Fruit fly (Drosophila melanogaster) whole organism, embryonic: Measurements from ENCODE around the gene uif.

Source experiments
- B-H2 ChIP-seq: fragments of 200-800 bp; sonication (Bioruptor generic); optimal IDR thresholded peaks from 2 replicates; lab custom pipeline; 2018; ENCODE audit warnings: missing biosample characterization, mild to moderate bottlenecking, missing genetic modification characterization
- BEAF-32 ChIP-seq: fragments of 200-800 bp; sonication (Bioruptor generic); optimal IDR thresholded peaks from 3 replicates; lab custom pipeline; 2017; ENCODE audit warnings: missing biosample characterization, missing genetic modification characterization, mild to moderate bottlenecking, moderate library complexity, missing genetic modification reagents
- CG10321 ChIP-seq: fragments of 200-800 bp; sonication (Bioruptor generic); IDR thresholded peaks from 2 replicates; pipeline ENCODE4 v1.3.6; 2022; ENCODE audit warnings: missing biosample characterization, missing genetic modification characterization
- CG10462 ChIP-seq: fragments of 200-800 bp; sonication (Bioruptor generic); optimal IDR thresholded peaks from 2 replicates; lab custom pipeline; 2016; ENCODE audit warnings: missing biosample characterization, missing genetic modification characterization
- CG12236 ChIP-seq: fragments of 200-800 bp; sonication (Bioruptor generic); optimal IDR thresholded peaks from 2 replicates; lab custom pipeline; 2016; ENCODE audit warnings: missing biosample characterization, missing genetic modification characterization
- CG14860 ChIP-seq: fragments of 200-800 bp; sonication (Bioruptor generic); IDR thresholded peaks from 3 replicates; pipeline ENCODE4 v1.3.6; 2022; ENCODE audit warnings: missing biosample characterization, missing genetic modification characterization; ENCODE audit not compliant: partially characterized antibody
- CG15696 ChIP-seq: fragments of 200-800 bp; sonication (Bioruptor generic); optimal IDR thresholded peaks from 2 replicates; lab custom pipeline; 2019; ENCODE audit warnings: missing biosample characterization, mild to moderate bottlenecking, missing genetic modification characterization, moderate library complexity
- CG1792 ChIP-seq: fragments of 200-800 bp; sonication (Bioruptor generic); optimal IDR thresholded peaks from 2 replicates; lab custom pipeline; 2016; ENCODE audit warnings: missing biosample characterization, missing genetic modification characterization
- CG18619 ChIP-seq: fragments of 200-800 bp; sonication (Bioruptor generic); optimal IDR thresholded peaks from 3 replicates; lab custom pipeline; 2017; ENCODE audit warnings: missing biosample characterization, mild to moderate bottlenecking, missing genetic modification characterization
- CG2120 ChIP-seq: fragments of 200-800 bp; sonication (Bioruptor generic); optimal IDR thresholded peaks from 3 replicates; lab custom pipeline; 2016; ENCODE audit warnings: missing biosample characterization, missing genetic modification characterization
- CG2712 ChIP-seq: fragments of 200-800 bp; optimal IDR thresholded peaks from 3 replicates; lab custom pipeline; 2019; ENCODE audit warnings: missing biosample characterization, mild to moderate bottlenecking, missing genetic modification characterization, moderate library complexity
- CG2889 ChIP-seq: fragments of 200-800 bp; sonication (Bioruptor generic); IDR thresholded peaks from 3 replicates; pipeline ENCODE4 v1.3.6; 2022; ENCODE audit warnings: missing biosample characterization, missing genetic modification characterization
- CG3407 ChIP-seq: fragments of 200-800 bp; sonication (Bioruptor generic); optimal IDR thresholded peaks from 2 replicates; lab custom pipeline; 2018; ENCODE audit warnings: missing biosample characterization, mild to moderate bottlenecking, missing genetic modification characterization
- CG34224 ChIP-seq: fragments of 200-800 bp; sonication (Bioruptor generic); IDR thresholded peaks from 3 replicates; pipeline ENCODE4 v1.3.6; 2022; ENCODE audit warnings: missing biosample characterization, missing genetic modification characterization; ENCODE audit not compliant: partially characterized antibody
- CG3838 ChIP-seq: fragments of 200-800 bp; sonication (Bioruptor generic); optimal IDR thresholded peaks from 3 replicates; lab custom pipeline; 2016; ENCODE audit warnings: missing biosample characterization, missing genetic modification characterization
- CG5245 ChIP-seq: fragments of 200-800 bp; sonication (Bioruptor generic); optimal IDR thresholded peaks from 3 replicates; lab custom pipeline; 2016; ENCODE audit warnings: missing biosample characterization, missing genetic modification characterization
- CG6683 ChIP-seq: fragments of 200-800 bp; sonication (Bioruptor generic); optimal IDR thresholded peaks from 2 replicates; lab custom pipeline; 2017; ENCODE audit warnings: missing biosample characterization, mild to moderate bottlenecking, missing genetic modification characterization, missing genetic modification reagents
- CG6791 ChIP-seq: fragments of 200-800 bp; sonication (Bioruptor generic); IDR thresholded peaks from 3 replicates; pipeline ENCODE4 v1.3.6; 2022; ENCODE audit warnings: missing biosample characterization, missing genetic modification characterization; ENCODE audit not compliant: partially characterized antibody
- CG9727 ChIP-seq: fragments of 200-800 bp; sonication (Bioruptor generic); optimal IDR thresholded peaks from 3 replicates; lab custom pipeline; 2017; ENCODE audit warnings: missing biosample characterization, mild to moderate bottlenecking, missing genetic modification characterization
- CG9817 ChIP-seq: fragments of 200-800 bp; sonication (Bioruptor generic); optimal IDR thresholded peaks from 2 replicates; lab custom pipeline; 2018; ENCODE audit warnings: missing biosample characterization, mild to moderate bottlenecking, missing genetic modification characterization, moderate library complexity
- CoRest ChIP-seq: fragments of 200-800 bp; sonication (Bioruptor generic); optimal IDR thresholded peaks from 3 replicates; lab custom pipeline; 2018; ENCODE audit warnings: missing biosample characterization, mild to moderate bottlenecking, missing genetic modification characterization, moderate library complexity
- Dp ChIP-seq: fragments of 200-800 bp; sonication (Bioruptor generic); optimal IDR thresholded peaks from 2 replicates; lab custom pipeline; 2018; ENCODE audit warnings: missing biosample characterization, mild to moderate bottlenecking, missing genetic modification characterization, moderate library complexity
- HLH3B ChIP-seq: fragments of 200-800 bp; sonication (Bioruptor generic); IDR thresholded peaks from 2 replicates; pipeline ENCODE4 v1.3.6; 2022; ENCODE audit warnings: missing biosample characterization, missing genetic modification characterization
- Hand ChIP-seq: fragments of 200-800 bp; sonication (Bioruptor generic); optimal IDR thresholded peaks from 2 replicates; lab custom pipeline; 2017; ENCODE audit warnings: mild to moderate bottlenecking, missing biosample characterization, missing genetic modification reagents, missing genetic modification characterization
- Hey ChIP-seq: fragments of 200-800 bp; sonication (Bioruptor generic); optimal IDR thresholded peaks from 3 replicates; lab custom pipeline; 2018; ENCODE audit warnings: missing biosample characterization, mild to moderate bottlenecking, missing genetic modification characterization
- HmgZ ChIP-seq: fragments of 200-800 bp; sonication (Bioruptor generic); optimal IDR thresholded peaks from 2 replicates; lab custom pipeline; 2018; ENCODE audit warnings: missing biosample characterization, mild to moderate bottlenecking, missing genetic modification characterization
- Hr3 ChIP-seq: fragments of 200-800 bp; sonication (Bioruptor generic); optimal IDR thresholded peaks from 3 replicates; lab custom pipeline; 2016; ENCODE audit warnings: missing biosample characterization, missing genetic modification characterization
- Mes4 ChIP-seq: fragments of 200-800 bp; sonication (Bioruptor generic); optimal IDR thresholded peaks from 2 replicates; lab custom pipeline; 2016; ENCODE audit warnings: missing biosample characterization, missing genetic modification characterization
- PHDP ChIP-seq: fragments of 200-800 bp; sonication (Bioruptor generic); optimal IDR thresholded peaks from 3 replicates; lab custom pipeline; 2018; ENCODE audit warnings: missing biosample characterization, mild to moderate bottlenecking, missing genetic modification characterization, moderate library complexity
- Ravus ChIP-seq: fragments of 200-800 bp; sonication (Bioruptor generic); IDR thresholded peaks from 2 replicates; pipeline ENCODE4 v1.3.6; 2022; ENCODE audit warnings: missing biosample characterization, missing genetic modification characterization
- Rfx ChIP-seq: fragments of 200-800 bp; sonication (Bioruptor generic); IDR thresholded peaks from 2 replicates; pipeline ENCODE4 v1.3.6; 2022; ENCODE audit warnings: missing biosample characterization, missing genetic modification characterization
- Taf1 ChIP-seq: fragments of 200-800 bp; sonication (Bioruptor generic); IDR thresholded peaks from 2 replicates; pipeline ENCODE4 v1.3.6; 2022; ENCODE audit warnings: missing biosample characterization, missing genetic modification characterization
- Tbp ChIP-seq: fragments of >200 bp; optimal IDR thresholded peaks from 2 replicates; lab custom pipeline; 2018; ENCODE audit warnings: missing biosample characterization, missing genetic modification characterization
- Xrp1 ChIP-seq: fragments of 200-800 bp; sonication (Bioruptor generic); IDR thresholded peaks from 2 replicates; pipeline ENCODE4 v1.3.6; 2022; ENCODE audit warnings: missing biosample characterization, missing genetic modification characterization
- ase ChIP-seq: fragments of 200-800 bp; sonication (Bioruptor generic); IDR thresholded peaks from 3 replicates; pipeline ENCODE4 v1.3.6; 2022; ENCODE audit warnings: missing biosample characterization, missing genetic modification characterization
- da ChIP-seq: fragments of 200-800 bp; sonication (Bioruptor generic); optimal IDR thresholded peaks from 2 replicates; lab custom pipeline; 2016; ENCODE audit warnings: missing biosample characterization, missing genetic modification characterization
- dan ChIP-seq: fragments of 200-800 bp; sonication (Bioruptor generic); IDR thresholded peaks from 2 replicates; pipeline ENCODE4 v1.3.6; 2022; ENCODE audit warnings: missing biosample characterization, missing genetic modification characterization
- dpn ChIP-seq, 2 experiments: fragments of 200-800 bp; sonication (Bioruptor generic); optimal IDR thresholded peaks; 3 replicates each; lab custom pipeline; 2016; ENCODE audit warnings: missing biosample characterization in 2 of 2, missing genetic modification characterization in 2 of 2
- fru ChIP-seq: fragments of >200 bp; optimal IDR thresholded peaks from 2 replicates; lab custom pipeline; 2017
- fu2 ChIP-seq: fragments of 200-800 bp; sonication (Bioruptor generic); optimal IDR thresholded peaks from 2 replicates; lab custom pipeline; 2016; ENCODE audit warnings: missing biosample characterization, missing genetic modification characterization
- odd ChIP-seq: fragments of 200-800 bp; sonication (Bioruptor generic); optimal IDR thresholded peaks from 2 replicates; lab custom pipeline; 2017; ENCODE audit warnings: missing biosample characterization, mild to moderate bottlenecking, missing genetic modification characterization
- pan ChIP-seq, 4 experiments: fragments of >200 bp in 3 of 4; fragments of 200-800 bp in 1 of 4; sonication (Bioruptor generic) in 1 of 4; optimal IDR thresholded peaks in 3 of 4; IDR thresholded peaks in 1 of 4; 2 replicates each; pipeline versions ENCODE4 v1.3.6 to Lab custom; 2017 to 2022; ENCODE audit warnings: missing biosample characterization in 2 of 4, missing genetic modification characterization in 2 of 4, mixed read lengths in 1 of 4
- peb ChIP-seq: fragments of 200-800 bp; sonication (Bioruptor generic); IDR thresholded peaks from 2 replicates; pipeline ENCODE4 v1.3.6; 2022; ENCODE audit warnings: missing biosample characterization, missing genetic modification characterization
- pita ChIP-seq: fragments of 200-800 bp; sonication (Bioruptor generic); optimal IDR thresholded peaks from 2 replicates; lab custom pipeline; 2017; ENCODE audit warnings: missing biosample characterization, mild to moderate bottlenecking, missing genetic modification characterization
- prd ChIP-seq, 3 experiments: fragments of >200 bp in 2 of 3; fragments of 200-800 bp in 1 of 3; sonication (Bioruptor generic) in 1 of 3; optimal IDR thresholded peaks in 2 of 3; IDR thresholded peaks in 1 of 3; 2 replicates in 2 of 3; 3 replicates in 1 of 3; pipeline versions ENCODE4 v1.3.6 to Lab custom; 2017 to 2022; ENCODE audit warnings: missing biosample characterization in 1 of 3, missing genetic modification characterization in 1 of 3
- salm ChIP-seq: fragments of 200-800 bp; sonication (Bioruptor generic); optimal IDR thresholded peaks from 2 replicates; lab custom pipeline; 2018; ENCODE audit warnings: missing biosample characterization, mild to moderate bottlenecking, missing genetic modification characterization
- seq ChIP-seq: fragments of 200-800 bp; sonication (Bioruptor generic); IDR thresholded peaks from 2 replicates; pipeline ENCODE4 v1.3.6; 2022; ENCODE audit warnings: missing biosample characterization, missing genetic modification characterization
- sima ChIP-seq: fragments of 200-800 bp; sonication (Bioruptor generic); optimal IDR thresholded peaks from 2 replicates; lab custom pipeline; 2016; ENCODE audit warnings: missing biosample characterization, missing genetic modification characterization
- so ChIP-seq: fragments of 200-800 bp; sonication (Bioruptor generic); IDR thresholded peaks from 3 replicates; pipeline ENCODE4 v1.3.6; 2022; ENCODE audit warnings: missing biosample characterization, missing genetic modification characterization

uif gene

DNA sequence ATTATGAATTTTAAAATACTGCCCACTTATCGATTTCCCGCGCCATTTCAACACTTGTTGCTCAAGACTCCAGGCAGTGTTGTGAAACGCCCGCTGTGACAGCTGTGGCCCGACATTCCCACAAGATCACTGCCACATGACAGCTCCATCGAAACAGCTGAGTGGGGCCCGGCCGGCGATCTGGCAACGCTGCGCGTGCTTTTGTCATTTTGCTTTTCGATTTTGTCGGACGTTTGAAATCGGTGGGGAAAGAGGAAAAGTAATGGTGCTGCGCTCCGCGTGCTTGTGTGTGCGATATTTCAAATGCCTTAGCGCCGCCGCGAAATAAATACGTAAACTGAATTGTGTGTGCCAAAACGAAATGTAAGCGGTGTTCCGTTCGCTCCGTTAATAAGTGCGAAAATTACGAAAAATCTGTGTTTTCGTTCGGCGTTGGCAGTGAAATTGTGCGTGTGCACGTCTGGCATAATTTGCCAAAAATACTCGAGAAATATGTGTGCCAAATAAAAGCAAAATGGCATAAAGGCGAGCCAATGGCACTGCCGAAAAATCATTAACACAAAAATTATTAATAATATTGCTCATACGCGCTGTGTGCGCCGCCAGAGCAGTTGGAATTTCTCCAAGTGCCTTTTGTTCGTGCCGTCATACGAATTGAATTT, 32.1 kb upstream of the uif start (continued):
- no peak for TF ChIP-seq CG3407 (GFP tag; lab: Kevin White, UChicago)
- TF ChIP-seq CG5245, result no peak
- peak; percentile 96 for TF ChIP-seq HmgZ (tag; lab: Kevin White, UChicago)
- peak; percentile 23 for TF ChIP-seq CG9817
- TF ChIP-seq CG12236 (GFP tag; lab: Kevin White, UChicago), result no peak
- peak; percentile 33 for TF ChIP-seq CG2712 (tag; lab: Kevin White, UChicago)
- peak; percentile 66 for TF ChIP-seq CG2120 (GFP tag; lab: Kevin White, UChicago)
- TF ChIP-seq prd (optimal IDR thresholded peaks at IDR 0.05; lab: Kevin White, UChicago), result no peak
- peak; percentile 55; the same call in 2 of the 3 replicates for TF ChIP-seq prd (GFP tag; IDR thresholded peaks at IDR 0.05; lab: Robert Waterston, UW)
- TF ChIP-seq Hand, result peak; percentile 55
- no peak for TF ChIP-seq da (GFP tag; lab: Kevin White, UChicago)
- peak; percentile 35 for TF ChIP-seq so (GFP tag; lab: Robert Waterston, UW)
- TF ChIP-seq sima, result no peak
- TF ChIP-seq Hey (tag; lab: Kevin White, UChicago), result peak; percentile 8
- no peak for TF ChIP-seq peb (GFP tag; lab: Robert Waterston, UW)
- peak; percentile 66 for TF ChIP-seq BEAF-32
- no peak for TF ChIP-seq Tbp (GFP tag; lab: Kevin White, UChicago)
- no peak for TF ChIP-seq pan (optimal IDR thresholded peaks at IDR 0.05; lab: Kevin White, UChicago)
- peak in 1 of 2 experiments; percentile 23 for TF ChIP-seq pan (GFP tag; optimal IDR thresholded peaks at IDR 0.05 in 1 of 2, IDR thresholded peaks at IDR 0.05 in 1 of 2)
- TF ChIP-seq CG10321, result 0 out of 2 replicates have a peak, but pooled peaks have one; percentile 6
- TF ChIP-seq HLH3B, result peak; percentile 59
- TF ChIP-seq CG3838 (GFP tag; lab: Kevin White, UChicago), result no peak
- TF ChIP-seq Taf1 (GFP tag; lab: Robert Waterston, UW), result no peak
- TF ChIP-seq Dp (GFP tag; lab: Kevin White, UChicago), result peak; percentile 98
- TF ChIP-seq CG34224 (GFP tag; lab: Robert Waterston, UW), result peak; percentile 71
- peak; percentile 62; the same call in 1 of the 3 replicates for TF ChIP-seq CG2889 (GFP tag; lab: Robert Waterston, UW)
- peak; percentile 20 for TF ChIP-seq CG18619
- peak; percentile 29 for TF ChIP-seq Hr3 (GFP tag; lab: Kevin White, UChicago)
- no peak for TF ChIP-seq dan
- TF ChIP-seq Xrp1 (GFP tag; lab: Robert Waterston, UW), result no peak
- TF ChIP-seq B-H2 (GFP tag; lab: Kevin White, UChicago), result peak; percentile 72
- TF ChIP-seq PHDP (tag; lab: Kevin White, UChicago), result peak; percentile 38
- TF ChIP-seq ase (GFP tag; lab: Robert Waterston, UW), result peak; percentile 51; the same call in 1 of the 3 replicates
- TF ChIP-seq salm, result no peak
- peak; percentile 28 for TF ChIP-seq fu2 (GFP tag; lab: Kevin White, UChicago)
- peak; percentile 60; the same call in 1 of the 2 replicates for TF ChIP-seq seq
- no peak for TF ChIP-seq CG1792 (GFP tag; lab: Kevin White, UChicago)
- peak; percentile 29; the same call in 1 of the 3 replicates for TF ChIP-seq CG14860
- peak; percentile 42 to 57 for TF ChIP-seq dpn (GFP tag; optimal IDR thresholded peaks at IDR 0.05; lab: Kevin White, UChicago)
- TF ChIP-seq CG10462 (GFP tag; lab: Kevin White, UChicago), result no peak
- peak; percentile 7 for TF ChIP-seq odd (GFP tag; lab: Kevin White, UChicago)
- no peak for TF ChIP-seq pita
- TF ChIP-seq CoRest, result peak; percentile 3
- TF ChIP-seq CG15696 (tag; lab: Kevin White, UChicago), result no peak
- peak; percentile 41 for TF ChIP-seq CG9727 (GFP tag; lab: Kevin White, UChicago)
- TF ChIP-seq Rfx (GFP tag; lab: Robert Waterston, UW), result peak; percentile 82
- TF ChIP-seq fru (lab: Kevin White, UChicago), result no peak
- TF ChIP-seq CG6683 (GFP tag; lab: Kevin White, UChicago), result no peak
- no peak; the same call in 1 of the 2 replicates for TF ChIP-seq Ravus (GFP tag; lab: Robert Waterston, UW)
- TF ChIP-seq CG6791, result peak; percentile 81
- TF ChIP-seq Mes4 (GFP tag; lab: Kevin White, UChicago), result peak; percentile 31
